Fruit fly (Drosophila melanogaster) whole organism, wandering third instar larva: ENCODE data around the gene Shc.

Experiments
- Abd-B ChIP-seq: fragments of >200 bp; optimal IDR thresholded peaks from 2 replicates; lab custom pipeline; 2017; ENCODE audit warnings: missing biosample characterization, missing genetic modification characterization
- CG32264 ChIP-seq: fragments of 200-800 bp; sonication (Bioruptor generic); optimal IDR thresholded peaks from 2 replicates; lab custom pipeline; 2016; ENCODE audit warnings: missing biosample characterization, missing genetic modification characterization
- CG9705 ChIP-seq: fragments of 200-800 bp; sonication (Bioruptor generic); optimal IDR thresholded peaks from 2 replicates; lab custom pipeline; 2018; ENCODE audit warnings: missing biosample characterization, mild to moderate bottlenecking, missing genetic modification characterization
- CrebA ChIP-seq: fragments of 200-800 bp; sonication (Bioruptor generic); optimal IDR thresholded peaks from 2 replicates; lab custom pipeline; 2016; ENCODE audit warnings: missing biosample characterization, mild to moderate bottlenecking, missing genetic modification characterization, borderline replicate concordance
- Dfd ChIP-seq: fragments of >200 bp; optimal IDR thresholded peaks from 2 replicates; lab custom pipeline; 2017; ENCODE audit warnings: missing biosample characterization, missing genetic modification characterization
- GATAd ChIP-seq: sonication (Bioruptor generic); optimal IDR thresholded peaks from 2 replicates; lab custom pipeline; 2016; ENCODE audit warnings: missing biosample characterization, missing genetic modification characterization
- HLH106 ChIP-seq: fragments of 200-800 bp; optimal IDR thresholded peaks from 3 replicates; lab custom pipeline; 2019; ENCODE audit warnings: missing biosample characterization, mild to moderate bottlenecking, missing genetic modification characterization, moderate library complexity
- Hnf4 ChIP-seq: fragments of 200-800 bp; sonication (Bioruptor generic); optimal IDR thresholded peaks from 2 replicates; lab custom pipeline; 2016; ENCODE audit warnings: missing biosample characterization, mild to moderate bottlenecking, missing genetic modification characterization
- Hr83 ChIP-seq: fragments of 200-300 bp; sonication (Bioruptor generic); optimal IDR thresholded peaks from 2 replicates; lab custom pipeline; 2016; ENCODE audit warnings: missing biosample characterization, mild to moderate bottlenecking, missing genetic modification characterization, moderate library complexity; ENCODE audit not compliant: poor library complexity, severe bottlenecking
- N ChIP-seq: fragments of >200 bp; optimal IDR thresholded peaks from 2 replicates; lab custom pipeline; 2018; ENCODE audit warnings: missing biosample characterization, missing external identifiers, missing genetic modification characterization
- OdsH ChIP-seq: fragments of 200-800 bp; sonication (Bioruptor generic); optimal IDR thresholded peaks from 2 replicates; lab custom pipeline; 2016; ENCODE audit warnings: missing biosample characterization, mild to moderate bottlenecking, missing genetic modification characterization
- Rel ChIP-seq, 2 experiments: fragments of 200-800 bp; sonication (Bioruptor generic) in 1 of 2; optimal IDR thresholded peaks; 2 replicates in 1 of 2; 3 replicates in 1 of 2; lab custom pipeline; 2016 to 2019; ENCODE audit warnings: mild to moderate bottlenecking in 2 of 2, missing biosample characterization in 2 of 2, missing genetic modification characterization in 2 of 2, moderate library complexity in 1 of 2
- Sp1 ChIP-seq: fragments of 200-800 bp; sonication (Bioruptor generic); optimal IDR thresholded peaks from 3 replicates; lab custom pipeline; 2019; ENCODE audit warnings: missing biosample characterization, mild to moderate bottlenecking, missing genetic modification characterization, moderate library complexity
- br ChIP-seq: fragments of 200-800 bp; sonication (Bioruptor generic); optimal IDR thresholded peaks from 2 replicates; lab custom pipeline; 2016; ENCODE audit warnings: missing biosample characterization, missing genetic modification characterization
- brk ChIP-seq: fragments of 200-800 bp; sonication (Bioruptor generic); optimal IDR thresholded peaks from 2 replicates; lab custom pipeline; 2016; ENCODE audit warnings: missing biosample characterization, mild to moderate bottlenecking, missing genetic modification characterization
- dl ChIP-seq, 2 experiments: fragments of 175-275, 200-275 bp in 1 of 2; fragments of 200-275 bp in 1 of 2; sonication (Bioruptor generic); optimal IDR thresholded peaks; lab custom pipeline; 2018; ENCODE audit warnings: mild to moderate bottlenecking in 2 of 2, missing biosample characterization in 2 of 2, missing genetic modification characterization in 2 of 2, moderate library complexity in 2 of 2; ENCODE audit not compliant: partially characterized antibody in 2 of 2, insufficient read depth in 1 of 2
- dmrt93B ChIP-seq: fragments of 200-800 bp; sonication (Bioruptor generic); optimal IDR thresholded peaks from 2 replicates; lab custom pipeline; 2018; ENCODE audit warnings: missing biosample characterization, mild to moderate bottlenecking, missing genetic modification characterization
- dsf ChIP-seq: sonication (Bioruptor generic); optimal IDR thresholded peaks from 2 replicates; lab custom pipeline; 2016; ENCODE audit warnings: missing biosample characterization, missing genetic modification characterization, borderline replicate concordance
- ey ChIP-seq: fragments of 200-800 bp; sonication (Bioruptor generic); optimal IDR thresholded peaks from 2 replicates; lab custom pipeline; 2016; ENCODE audit warnings: missing biosample characterization, missing genetic modification characterization
- foxo ChIP-seq, 2 experiments: fragments of 200-800 bp; sonication (Bioruptor generic); optimal IDR thresholded peaks; 2 replicates in 1 of 2; 3 replicates in 1 of 2; lab custom pipeline; 2016 to 2017; ENCODE audit warnings: missing biosample characterization in 2 of 2, missing genetic modification characterization in 2 of 2
- fru ChIP-seq: fragments of 200-800 bp; sonication (Bioruptor generic); optimal IDR thresholded peaks from 3 replicates; lab custom pipeline; 2016; ENCODE audit warnings: missing biosample characterization, mild to moderate bottlenecking, missing genetic modification characterization
- h ChIP-seq: fragments of 200-800 bp; sonication (Bioruptor generic); optimal IDR thresholded peaks from 3 replicates; lab custom pipeline; 2016; ENCODE audit warnings: missing biosample characterization, mild to moderate bottlenecking, missing genetic modification characterization
- jim ChIP-seq: fragments of 175-275, 200-325 bp; sonication (Bioruptor generic); optimal IDR thresholded peaks from 2 replicates; lab custom pipeline; 2016; ENCODE audit warnings: missing biosample characterization, mild to moderate bottlenecking, missing genetic modification characterization
- pan ChIP-seq: fragments of >200 bp; optimal IDR thresholded peaks from 2 replicates; lab custom pipeline; 2017
- psq ChIP-seq: fragments of 200-800 bp; sonication (Bioruptor generic); optimal IDR thresholded peaks from 3 replicates; lab custom pipeline; 2017; ENCODE audit warnings: missing biosample characterization, mild to moderate bottlenecking, missing genetic modification characterization, moderate library complexity
- rgr ChIP-seq: fragments of 200-800 bp; sonication (Bioruptor generic); optimal IDR thresholded peaks from 3 replicates; lab custom pipeline; 2016; ENCODE audit warnings: missing biosample characterization, mild to moderate bottlenecking, missing genetic modification characterization
- sage ChIP-seq: fragments of 200-800 bp; sonication (Bioruptor generic); optimal IDR thresholded peaks from 2 replicates; lab custom pipeline; 2016; ENCODE audit warnings: missing biosample characterization, mild to moderate bottlenecking, missing genetic modification characterization
- sv ChIP-seq: fragments of 200-800 bp; sonication (Bioruptor generic); optimal IDR thresholded peaks from 3 replicates; lab custom pipeline; 2016; ENCODE audit warnings: missing biosample characterization, missing genetic modification characterization
- usp ChIP-seq: fragments of >200 bp; optimal IDR thresholded peaks from 2 replicates; lab custom pipeline; 2017; ENCODE audit warnings: missing biosample characterization, missing genetic modification characterization
- woc ChIP-seq: sonication (Bioruptor generic); optimal IDR thresholded peaks from 2 replicates; lab custom pipeline; 2016; ENCODE audit warnings: missing biosample characterization, mild to moderate bottlenecking, missing genetic modification characterization

Shc gene

dm6 chr3L:9469079-9469478, 42.3 kb downstream of the Shc start:
- TF ChIP-seq GATAd (GFP tag; lab: Kevin White, UChicago) (no peak), pan (lab: Kevin White, UChicago) (no peak), fru (GFP tag; lab: Kevin White, UChicago) (no peak), CG9705 (GFP tag; lab: Kevin White, UChicago) (no peak), CrebA (no peak), dl (GFP tag; optimal IDR thresholded peaks at IDR 0.05; lab: Kevin White, UChicago; ENCODE audit: insufficient read depth in 1 of 2, partially characterized antibody in 2 of 2) (no peak), Hr83 (GFP tag; lab: Kevin White, UChicago) (no peak), Abd-B (no peak), sage (GFP tag; lab: Kevin White, UChicago) (no peak), sv (GFP tag; lab: Kevin White, UChicago) (no peak)
- TF ChIP-seq, all 38 proteins: peak for 0

dm6 chr3L:9471151-9471903, 44.5 kb downstream of the Shc start:
- peak; percentile 92 for TF ChIP-seq Dfd (GFP tag; lab: Kevin White, UChicago)
- TF ChIP-seq usp = no peak

- peak; percentile 47 for TF ChIP-seq ey (GFP tag; lab: Kevin White, UChicago)
- peak; percentile 70 for TF ChIP-seq psq (GFP tag; lab: Kevin White, UChicago)
- TF ChIP-seq woc (GFP tag; lab: Kevin White, UChicago) = no peak
- TF ChIP-seq dmrt93B (GFP tag; lab: Kevin White, UChicago) = no peak
- peak; percentile 83 for TF ChIP-seq Hr83 (GFP tag; lab: Kevin White, UChicago)
- TF ChIP-seq rgr (GFP tag; lab: Kevin White, UChicago) = peak; percentile 68
- TF ChIP-seq N (GFP tag; lab: Kevin White, UChicago) = no peak
- no peak for TF ChIP-seq dl (GFP tag; optimal IDR thresholded peaks at IDR 0.05; lab: Kevin White, UChicago; ENCODE audit: insufficient read depth in 1 of 2, partially characterized antibody in 2 of 2)
- no peak for TF ChIP-seq CG32264 (GFP tag; lab: Kevin White, UChicago)
- peak; percentile 37 for TF ChIP-seq CG9705 (GFP tag; lab: Kevin White, UChicago)
- TF ChIP-seq Rel (GFP tag; optimal IDR thresholded peaks at IDR 0.05; lab: Kevin White, UChicago) = no peak
- peak; percentile 51 for TF ChIP-seq Rel (tag; optimal IDR thresholded peaks at IDR 0.05; lab: Kevin White, UChicago)
- peak; percentile 35 for TF ChIP-seq OdsH (GFP tag; lab: Kevin White, UChicago)
- TF ChIP-seq br (GFP tag; lab: Kevin White, UChicago) = no peak
- TF ChIP-seq brk (GFP tag; lab: Kevin White, UChicago) = no peak
- no peak for TF ChIP-seq dsf (GFP tag; lab: Kevin White, UChicago)
- peak; percentile 48 for TF ChIP-seq HLH106 (tag; lab: Kevin White, UChicago)
- peak; percentile 55 for TF ChIP-seq Sp1
- no peak for TF ChIP-seq Hnf4 (GFP tag; lab: Kevin White, UChicago)
- peak; percentile 66 for TF ChIP-seq h (GFP tag; lab: Kevin White, UChicago)
- no peak for TF ChIP-seq jim (GFP tag; lab: Kevin White, UChicago)
- TF ChIP-seq usp = no peak
- TF ChIP-seq GATAd (GFP tag; lab: Kevin White, UChicago) = no peak
- TF ChIP-seq fru (GFP tag; lab: Kevin White, UChicago) = peak; percentile 49
- TF ChIP-seq sv (GFP tag; lab: Kevin White, UChicago) = no peak
- TF ChIP-seq pan (lab: Kevin White, UChicago) = no peak
- TF ChIP-seq foxo (GFP tag; optimal IDR thresholded peaks at IDR 0.05; lab: Kevin White, UChicago) = peak in 1 of 2 experiments; percentile 78
These were observed 50.0 kb downstream of the Shc start, which contains the start of the genes Uch-L5 and Jarid2 for dm6 chr3L:9476829-9477228. TSS of gene Uch-L5 (minus strand) at chr3L:9476965. TSS of gene Jarid2 (plus strand) at chr3L:9477038.
